Fruit fly (Drosophila melanogaster) whole organism, embryonic: ENCODE data around the gene CG14043.

Experiments used
- Atf3 ChIP-seq: fragments of 200-800 bp; sonication (Bioruptor generic); optimal IDR thresholded peaks from 3 replicates; lab custom pipeline; 2016; ENCODE audit warnings: missing biosample characterization, missing genetic modification characterization
- Awh ChIP-seq: fragments of 200-800 bp; sonication (Bioruptor generic); IDR thresholded peaks from 2 replicates; pipeline ENCODE4, ENCODE4 v1.3.6; 2022; ENCODE audit warnings: missing biosample characterization, missing genetic modification characterization
- B-H2 ChIP-seq: fragments of 200-800 bp; sonication (Bioruptor generic); optimal IDR thresholded peaks from 2 replicates; lab custom pipeline; 2018; ENCODE audit warnings: missing biosample characterization, mild to moderate bottlenecking, missing genetic modification characterization
- Bteb2 ChIP-seq: fragments of 200-800 bp; sonication (Bioruptor generic); optimal IDR thresholded peaks from 2 replicates; lab custom pipeline; 2016; ENCODE audit warnings: missing biosample characterization, missing genetic modification characterization
- C15 ChIP-seq: fragments of 200-800 bp; sonication (Bioruptor generic); IDR thresholded peaks from 3 replicates; pipeline ENCODE4 v1.3.6; 2022; ENCODE audit warnings: missing biosample characterization, missing genetic modification characterization
- CG12155 ChIP-seq: fragments of 200-800 bp; sonication (Bioruptor generic); optimal IDR thresholded peaks from 3 replicates; lab custom pipeline; 2016; ENCODE audit warnings: missing biosample characterization, missing genetic modification characterization
- CG14050 ChIP-seq: fragments of 200-800 bp; sonication (Bioruptor generic); IDR thresholded peaks from 3 replicates; pipeline ENCODE4 v1.3.6; 2022; ENCODE audit warnings: missing biosample characterization, missing genetic modification characterization
- CG17186 ChIP-seq: fragments of 200-800 bp; sonication (Bioruptor generic); optimal IDR thresholded peaks from 3 replicates; lab custom pipeline; 2017; ENCODE audit warnings: missing biosample characterization, missing genetic modification reagents, missing genetic modification characterization
- CG17328 ChIP-seq: fragments of 200-800 bp; sonication (Bioruptor generic); IDR thresholded peaks from 2 replicates; pipeline ENCODE4 v1.3.6; 2022; ENCODE audit warnings: missing biosample characterization, missing genetic modification characterization
- CG17359 ChIP-seq: fragments of 200-800 bp; sonication (Bioruptor generic); optimal IDR thresholded peaks from 3 replicates; lab custom pipeline; 2018; ENCODE audit warnings: missing biosample characterization, mild to moderate bottlenecking, missing genetic modification characterization, moderate library complexity
- CG2116 ChIP-seq: fragments of 200-800 bp; sonication (Bioruptor generic); optimal IDR thresholded peaks from 3 replicates; lab custom pipeline; 2018; ENCODE audit warnings: missing biosample characterization, mild to moderate bottlenecking, missing genetic modification characterization
- CG30020 ChIP-seq: fragments of 200-800 bp; optimal IDR thresholded peaks from 2 replicates; lab custom pipeline; 2019; ENCODE audit warnings: missing biosample characterization, mild to moderate bottlenecking, missing genetic modification characterization, moderate library complexity
- CG3065 ChIP-seq: fragments of 200-800 bp; sonication (Bioruptor generic); optimal IDR thresholded peaks from 2 replicates; lab custom pipeline; 2016; ENCODE audit warnings: missing biosample characterization, missing genetic modification characterization
- CG31224 ChIP-seq: fragments of 200-800 bp; sonication (Bioruptor generic); IDR thresholded peaks from 2 replicates; pipeline ENCODE4 v1.3.6; 2022; ENCODE audit warnings: missing biosample characterization, missing genetic modification characterization
- CG34376 ChIP-seq: fragments of 200-800 bp; sonication (Bioruptor generic); optimal IDR thresholded peaks from 2 replicates; lab custom pipeline; 2018; ENCODE audit warnings: missing biosample characterization, mild to moderate bottlenecking, missing genetic modification characterization
- CG3847 ChIP-seq: fragments of 200-800 bp; sonication (Bioruptor generic); IDR thresholded peaks from 2 replicates; pipeline ENCODE4 v1.3.6; 2022; ENCODE audit warnings: missing biosample characterization, missing genetic modification characterization
- CG4360 ChIP-seq: fragments of 200-800 bp; sonication (Bioruptor generic); IDR thresholded peaks from 2 replicates; pipeline ENCODE4 v1.3.6; 2022; ENCODE audit warnings: missing biosample characterization, missing genetic modification characterization
- CG4730 ChIP-seq: fragments of 200-800 bp; sonication (Bioruptor generic); IDR thresholded peaks from 2 replicates; pipeline ENCODE4 v1.3.6; 2022; ENCODE audit warnings: missing biosample characterization, missing genetic modification characterization
- CG8089 ChIP-seq: fragments of 200-800 bp; sonication (Bioruptor generic); optimal IDR thresholded peaks from 3 replicates; lab custom pipeline; 2016; ENCODE audit warnings: missing biosample characterization, missing genetic modification characterization
- CG9609 ChIP-seq: fragments of 200-800 bp; sonication (Bioruptor generic); optimal IDR thresholded peaks from 3 replicates; lab custom pipeline; 2016; ENCODE audit warnings: missing biosample characterization, missing genetic modification characterization
- CG9797 ChIP-seq: fragments of 200-800 bp; sonication (Bioruptor generic); optimal IDR thresholded peaks from 3 replicates; lab custom pipeline; 2018; ENCODE audit warnings: missing biosample characterization, mild to moderate bottlenecking, missing genetic modification characterization
- Dll ChIP-seq: fragments of 200-800 bp; sonication (Bioruptor generic); IDR thresholded peaks from 4 replicates; pipeline ENCODE4 v1.3.6; 2022; ENCODE audit warnings: missing biosample characterization, missing genetic modification characterization; ENCODE audit not compliant: partially characterized antibody
- Gug ChIP-seq: fragments of 200-800 bp; sonication (Bioruptor generic); IDR thresholded peaks from 4 replicates; pipeline ENCODE4 v1.3.6; 2022; ENCODE audit warnings: missing biosample characterization, missing genetic modification characterization
- Hr39 ChIP-seq: fragments of >200 bp; optimal IDR thresholded peaks from 2 replicates; lab custom pipeline; 2017
- Hr51 ChIP-seq, 2 experiments: fragments of 200-800 bp; sonication (Bioruptor generic); optimal IDR thresholded peaks; 2 replicates in 1 of 2; 3 replicates in 1 of 2; lab custom pipeline; 2016 to 2018; ENCODE audit warnings: missing biosample characterization in 2 of 2, missing genetic modification characterization in 2 of 2, mild to moderate bottlenecking in 1 of 2, moderate library complexity in 1 of 2
- Kr ChIP-seq: fragments of 200-800 bp; sonication (Bioruptor generic); optimal IDR thresholded peaks from 2 replicates; lab custom pipeline; 2017; ENCODE audit warnings: missing biosample characterization, mild to moderate bottlenecking, missing genetic modification characterization
- Lpt ChIP-seq: fragments of >200 bp; optimal IDR thresholded peaks from 2 replicates; lab custom pipeline; 2018; ENCODE audit warnings: missing biosample characterization, missing genetic modification characterization
- Med ChIP-seq: fragments of 200-800 bp; sonication (Bioruptor generic); peaks from one replicate; lab custom pipeline; 2016; ENCODE audit warnings: missing biosample characterization, missing genetic modification characterization, mild to moderate bottlenecking, inconsistent platforms, moderate library complexity
- Mrtf ChIP-seq: fragments of 200-800 bp; sonication (Bioruptor generic); IDR thresholded peaks from 3 replicates; pipeline ENCODE4 v1.3.6; 2022; ENCODE audit warnings: missing biosample characterization, missing genetic modification characterization
- Nf-YA ChIP-seq: fragments of 200-800 bp; sonication (Bioruptor generic); IDR thresholded peaks from 2 replicates; pipeline ENCODE4 v1.3.6; 2022; ENCODE audit warnings: missing biosample characterization, missing genetic modification characterization
- Oli ChIP-seq: fragments of 200-800 bp; sonication (Bioruptor generic); optimal IDR thresholded peaks from 2 replicates; lab custom pipeline; 2018; ENCODE audit warnings: missing biosample characterization, mild to moderate bottlenecking, missing genetic modification characterization, moderate library complexity
- Optix ChIP-seq: fragments of 200-800 bp; sonication (Bioruptor generic); IDR thresholded peaks from 3 replicates; pipeline ENCODE4 v1.3.6; 2022; ENCODE audit warnings: missing biosample characterization, missing genetic modification characterization
- TFAM ChIP-seq: fragments of 200-800 bp; sonication (Bioruptor generic); optimal IDR thresholded peaks from 2 replicates; lab custom pipeline; 2017; ENCODE audit warnings: missing biosample characterization, missing genetic modification characterization, inconsistent platforms
- Taf1 ChIP-seq: fragments of 200-800 bp; sonication (Bioruptor generic); IDR thresholded peaks from 2 replicates; pipeline ENCODE4 v1.3.6; 2022; ENCODE audit warnings: missing biosample characterization, missing genetic modification characterization
- ac ChIP-seq: fragments of 200-800 bp; sonication (Bioruptor generic); optimal IDR thresholded peaks from 3 replicates; lab custom pipeline; 2017; ENCODE audit warnings: missing biosample characterization, mild to moderate bottlenecking, missing genetic modification characterization
- amos ChIP-seq: fragments of 200-800 bp; sonication (Bioruptor generic); IDR thresholded peaks from 2 replicates; pipeline ENCODE4 v1.3.6; 2022; ENCODE audit warnings: missing biosample characterization, missing genetic modification characterization; ENCODE audit not compliant: partially characterized antibody
- bsh ChIP-seq, 2 experiments: fragments of 200-800 bp; sonication (Bioruptor generic); optimal IDR thresholded peaks; 2 replicates each; lab custom pipeline; 2017 to 2018; ENCODE audit warnings: mild to moderate bottlenecking in 2 of 2, missing biosample characterization in 2 of 2, missing genetic modification characterization in 2 of 2, moderate library complexity in 1 of 2
- exex ChIP-seq: fragments of 200-800 bp; sonication (Bioruptor generic); optimal IDR thresholded peaks from 4 replicates; lab custom pipeline; 2018; ENCODE audit warnings: missing biosample characterization, mild to moderate bottlenecking, missing genetic modification characterization, moderate library complexity
- gem ChIP-seq: fragments of 200-800 bp; sonication (Bioruptor generic); optimal IDR thresholded peaks from 2 replicates; lab custom pipeline; 2019; ENCODE audit warnings: missing biosample characterization, mild to moderate bottlenecking, missing genetic modification characterization, moderate library complexity
- gsb ChIP-seq: fragments of 200-800 bp; sonication (Bioruptor generic); IDR thresholded peaks from 2 replicates; pipeline ENCODE4 v1.3.6; 2022; ENCODE audit warnings: missing biosample characterization, missing genetic modification characterization
- jumu ChIP-seq: fragments of 200-800 bp; sonication (Bioruptor generic); optimal IDR thresholded peaks from 3 replicates; lab custom pipeline; 2016; ENCODE audit warnings: missing biosample characterization, missing genetic modification characterization
- klu ChIP-seq: fragments of 200-800 bp; sonication (Bioruptor generic); IDR thresholded peaks from 2 replicates; pipeline ENCODE4 v1.3.6; 2022; ENCODE audit warnings: missing biosample characterization, missing genetic modification characterization
- luna ChIP-seq: fragments of 200-800 bp; sonication (Bioruptor generic); optimal IDR thresholded peaks from 2 replicates; lab custom pipeline; 2016; ENCODE audit warnings: missing biosample characterization, missing genetic modification characterization
- nerfin-1 ChIP-seq: fragments of 200-800 bp; sonication (Bioruptor generic); optimal IDR thresholded peaks from 3 replicates; lab custom pipeline; 2019; ENCODE audit warnings: missing biosample characterization, mild to moderate bottlenecking, missing genetic modification characterization, moderate library complexity
- nerfin-2 ChIP-seq: fragments of 200-800 bp; sonication (Bioruptor generic); IDR thresholded peaks from 2 replicates; pipeline ENCODE4 v1.3.6; 2022; ENCODE audit warnings: missing biosample characterization, missing genetic modification characterization; ENCODE audit not compliant: partially characterized antibody
- pnt ChIP-seq: fragments of 200-800 bp; sonication (Bioruptor generic); optimal IDR thresholded peaks from 3 replicates; lab custom pipeline; 2016; ENCODE audit warnings: missing biosample characterization, missing genetic modification characterization
- salm ChIP-seq: fragments of 200-800 bp; sonication (Bioruptor generic); optimal IDR thresholded peaks from 2 replicates; lab custom pipeline; 2018; ENCODE audit warnings: missing biosample characterization, mild to moderate bottlenecking, missing genetic modification characterization
- slbo ChIP-seq: fragments of 200-800 bp; sonication (Bioruptor generic); IDR thresholded peaks from 2 replicates; pipeline ENCODE4 v1.3.6; 2022; ENCODE audit warnings: missing biosample characterization, missing genetic modification characterization
- vvl ChIP-seq: fragments of 200-800 bp; sonication (Bioruptor generic); IDR thresholded peaks from 2 replicates; pipeline ENCODE4 v1.3.6; 2022; ENCODE audit warnings: missing biosample characterization, missing genetic modification characterization
- zen2 ChIP-seq: fragments of 200-800 bp; sonication (Bioruptor generic); IDR thresholded peaks from 3 replicates; pipeline ENCODE4 v1.3.6; 2022; ENCODE audit warnings: missing biosample characterization, missing genetic modification characterization; ENCODE audit not compliant: partially characterized antibody

CG14043 gene

dm6 chr2L:5000919-5001581 is 29.5 kb downstream of the CG14043 start (continued):
- TF ChIP-seq Oli (tag; lab: Kevin White, UChicago) (no peak), B-H2 (GFP tag; lab: Kevin White, UChicago) (peak; percentile 13), Bteb2 (GFP tag; lab: Kevin White, UChicago) (no peak), CG30020 (tag; lab: Kevin White, UChicago) (no peak), Med (GFP tag; lab: Kevin White, UChicago) (peak; percentile 69), Hr51 (GFP tag; optimal IDR thresholded peaks at IDR 0.05; lab: Kevin White, UChicago) (no peak), jumu (no peak), bsh (GFP tag; optimal IDR thresholded peaks at IDR 0.05; lab: Kevin White, UChicago) (no peak), ac (no peak), vvl (GFP tag; lab: Robert Waterston, UW) (peak; percentile 6), slbo (peak; percentile 67), luna (no peak), CG12155 (GFP tag; lab: Kevin White, UChicago) (no peak), nerfin-2 (0 out of 2 replicates have a peak, but pooled peaks have one; percentile 41), CG14050 (GFP tag; lab: Robert Waterston, UW) (peak; percentile 19; the same call in 2 of the 3 replicates), Gug (GFP tag; lab: Robert Waterston, UW) (peak; percentile 37; the same call in 2 of the 4 replicates), CG3847 (GFP tag; lab: Robert Waterston, UW) (no peak), Nf-YA (GFP tag; lab: Robert Waterston, UW) (no peak), exex (tag; lab: Kevin White, UChicago) (no peak), amos (GFP tag; lab: Robert Waterston, UW) (peak; percentile 30; the same call in 1 of the 2 replicates), Lpt (GFP tag; lab: Kevin White, UChicago) (no peak), CG17359 (tag; lab: Kevin White, UChicago) (no peak), CG8089 (no peak), pnt (GFP tag; lab: Kevin White, UChicago) (no peak), klu (0 out of 2 replicates have a peak, but pooled peaks have one; percentile 5), CG17328 (GFP tag; lab: Robert Waterston, UW) (peak; percentile 64), zen2 (GFP tag; lab: Robert Waterston, UW) (no peak), CG34376 (GFP tag; lab: Kevin White, UChicago) (no peak), CG3065 (GFP tag; lab: Kevin White, UChicago) (no peak), Atf3 (peak; percentile 69), Kr (GFP tag; lab: Kevin White, UChicago) (no peak), salm (tag; lab: Kevin White, UChicago) (no peak), TFAM (no peak), CG4730 (peak; percentile 24), Awh (peak; percentile 8; the same call in 1 of the 2 replicates), CG9797 (no peak), Mrtf (GFP tag; lab: Robert Waterston, UW) (peak; percentile 26; the same call in 2 of the 3 replicates), CG2116 (GFP tag; lab: Kevin White, UChicago) (no peak), nerfin-1 (tag; lab: Kevin White, UChicago) (no peak), CG9609 (GFP tag; lab: Kevin White, UChicago) (no peak), CG31224 (GFP tag; lab: Robert Waterston, UW) (peak; percentile 15; the same call in 1 of the 2 replicates), Taf1 (GFP tag; lab: Robert Waterston, UW) (peak; percentile 52), gsb (no peak; the same call in 1 of the 2 replicates), Hr39 (lab: Kevin White, UChicago) (no peak), Optix (GFP tag; lab: Robert Waterston, UW) (peak; percentile 23; the same call in 2 of the 3 replicates), CG4360 (GFP tag; lab: Robert Waterston, UW) (0 out of 2 replicates have a peak, but pooled peaks have one; percentile 20), Dll (GFP tag; lab: Robert Waterston, UW) (no peak), C15 (GFP tag; lab: Robert Waterston, UW) (no peak), CG17186 (no peak), gem (no peak)
